Worm (Caenorhabditis elegans) whole organism, early embryonic: ENCODE measurements around the gene F38A5.22.
"Not testable (repeated sequence)": the region's sequence is repeated elsewhere in the genome, so short reads cannot be mapped to it uniquely, and the experiment has no call there.

Source experiments
- B0310.2 ChIP-seq: sonication (generic microtip); optimal IDR thresholded peaks from 2 replicates; lab custom pipeline; 2016; ENCODE audit warnings: mild to moderate bottlenecking, missing genetic modification characterization, missing compliant biosample characterization
- F13C5.2 ChIP-seq: sonication (generic microtip); optimal IDR thresholded peaks from 2 replicates; lab custom pipeline; 2017; ENCODE audit warnings: mild to moderate bottlenecking, missing genetic modification characterization, inconsistent platforms, missing compliant biosample characterization
- aly-1 ChIP-seq: sonication (generic microtip); optimal IDR thresholded peaks from 2 replicates; lab custom pipeline; 2016; ENCODE audit warnings: missing genetic modification characterization, missing compliant biosample characterization
- ama-1 ChIP-seq: fragments of 150-350 bp; optimal IDR thresholded peaks from 2 replicates; lab custom pipeline; 2014
- ceh-13 ChIP-seq: fragments of 200-800 bp; sonication (Bioruptor generic); optimal IDR thresholded peaks from 2 replicates; lab custom pipeline; 2018; ENCODE audit warnings: mild to moderate bottlenecking, missing genetic modification characterization, missing compliant biosample characterization
- ceh-36 ChIP-seq: sonication (generic microtip); optimal IDR thresholded peaks from 2 replicates; lab custom pipeline; 2016; ENCODE audit warnings: missing genetic modification characterization, inconsistent platforms, missing compliant biosample characterization
- ets-7 ChIP-seq: sonication (generic microtip); optimal IDR thresholded peaks from 2 replicates; lab custom pipeline; 2016; ENCODE audit warnings: missing genotype, missing genetic modification characterization, missing compliant biosample characterization
- flt-1 ChIP-seq: fragments of 200-800 bp; sonication (Bioruptor generic); IDR thresholded peaks from 2 replicates; pipeline ENCODE4 v1.3.6; 2022; ENCODE audit warnings: missing genetic modification characterization, missing compliant biosample characterization
- hmbx-1 ChIP-seq: sonication (generic microtip); optimal IDR thresholded peaks from 2 replicates; lab custom pipeline; 2016; ENCODE audit warnings: mild to moderate bottlenecking, missing genetic modification characterization, missing compliant biosample characterization
- hmg-4 ChIP-seq: fragments of 200-800 bp; sonication (Bioruptor generic); optimal IDR thresholded peaks from 2 replicates; lab custom pipeline; 2018; ENCODE audit warnings: mild to moderate bottlenecking, missing genetic modification characterization, missing compliant biosample characterization
- hnd-1 ChIP-seq: sonication (generic microtip); optimal IDR thresholded peaks from 2 replicates; lab custom pipeline; 2016; ENCODE audit warnings: missing genetic modification characterization, missing compliant biosample characterization
- pes-1 ChIP-seq: fragments of 200-800 bp; sonication (Bioruptor generic); IDR thresholded peaks from 2 replicates; pipeline ENCODE4 v1.3.6; 2022; ENCODE audit warnings: missing genetic modification reagents, missing genetic modification characterization, missing compliant biosample characterization
- scrt-1 ChIP-seq: fragments of 200-800 bp; sonication (Bioruptor generic); IDR thresholded peaks from 2 replicates; pipeline ENCODE4 v1.3.6; 2022; ENCODE audit warnings: missing genetic modification characterization, missing compliant biosample characterization
- sea-1 ChIP-seq: fragments of 200-800 bp; sonication (Bioruptor generic); conservative IDR thresholded peaks from 2 replicates; pipeline ENCODE4 v1.3.6; 2022; ENCODE audit warnings: missing genetic modification characterization, missing compliant biosample characterization
- tbx-11 ChIP-seq: fragments of 200-800 bp; sonication (Bioruptor generic); IDR thresholded peaks from 2 replicates; pipeline ENCODE4 v1.3.6; 2022; ENCODE audit warnings: missing genetic modification characterization, missing compliant biosample characterization
- tbx-37 ChIP-seq: fragments of 200-800 bp; sonication (Bioruptor generic); conservative IDR thresholded peaks from 2 replicates; pipeline ENCODE4 v1.3.6; 2022; ENCODE audit warnings: missing genetic modification reagents, missing genetic modification characterization, missing compliant biosample characterization
- tra-4 ChIP-seq: sonication (generic microtip); optimal IDR thresholded peaks from 2 replicates; lab custom pipeline; 2017; ENCODE audit warnings: missing genetic modification characterization, missing compliant biosample characterization

The F38A5.22 gene

DNA sequence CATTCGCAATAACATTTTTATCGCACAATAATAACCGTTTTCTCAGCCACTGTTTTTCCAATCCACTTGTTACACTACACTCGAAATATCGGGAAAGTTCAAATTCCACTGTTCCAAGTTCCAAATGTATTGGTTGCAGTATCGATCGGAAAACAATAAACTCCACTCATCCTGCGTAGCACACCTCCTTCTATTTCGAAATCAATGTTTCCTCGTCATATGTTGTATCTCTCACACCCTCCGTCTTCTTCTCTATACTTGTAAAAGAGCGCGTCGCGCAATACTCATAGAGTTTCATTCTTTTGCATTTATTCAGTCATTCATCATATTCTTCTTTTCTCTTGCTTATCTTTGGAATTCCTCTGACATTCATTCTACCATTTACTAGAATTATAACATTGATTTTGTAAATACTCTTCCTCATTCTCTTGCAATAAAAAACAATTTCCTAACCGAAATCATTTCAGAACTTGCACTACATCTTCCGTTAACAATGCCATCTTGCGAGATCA lies 5.5 kb upstream of the F38A5.22 start, which contains the start of gene sup-36:
TSS of gene sup-36 (plus strand) at position 462 of the 512 bp plus-strand sequence.
- TF ChIP-seq hmbx-1 (tag; lab: Kevin White, UChicago), result no peak
- TF ChIP-seq hmg-4 (GFP tag; lab: Kevin White, UChicago), result no peak
- no peak for TF ChIP-seq aly-1 (tag; lab: Kevin White, UChicago)
- no peak for TF ChIP-seq tra-4 (tag; lab: Kevin White, UChicago)
- TF ChIP-seq hnd-1, result no peak
- no peak for TF ChIP-seq B0310.2 (tag; lab: Kevin White, UChicago)
- no peak for TF ChIP-seq ceh-13 (GFP tag; lab: Kevin White, UChicago)
- TF ChIP-seq ama-1 (lab: Kevin White, UChicago), result no peak
- no peak for TF ChIP-seq flt-1 (GFP tag; lab: Robert Waterston, UW)
- TF ChIP-seq pes-1, result no peak
- TF ChIP-seq F13C5.2, result no peak
- TF ChIP-seq sea-1 (GFP tag; lab: Robert Waterston, UW), result no peak
- no peak for TF ChIP-seq ceh-36
- no peak for TF ChIP-seq tbx-11 (GFP tag; lab: Robert Waterston, UW)
- TF ChIP-seq scrt-1, result no peak
- TF ChIP-seq ets-7 (tag; lab: Kevin White, UChicago), result no peak
- no peak for TF ChIP-seq tbx-37

ce11 chrIV:6599447-6599846 lies 3.7 kb upstream of the F38A5.22 start, which contains the start of gene F38A5.8:
TSS of gene F38A5.8 (plus strand) at chrIV:6599747.
- no peak for TF ChIP-seq tra-4 (tag; lab: Kevin White, UChicago)
- TF ChIP-seq ama-1 (lab: Kevin White, UChicago), result no peak
- TF ChIP-seq hmg-4 (GFP tag; lab: Kevin White, UChicago), result no peak
- no peak for TF ChIP-seq ceh-36
- TF ChIP-seq ets-7 (tag; lab: Kevin White, UChicago), result no peak
- no peak for TF ChIP-seq flt-1 (GFP tag; lab: Robert Waterston, UW)
- no peak for TF ChIP-seq tbx-37
- no peak for TF ChIP-seq ceh-13 (GFP tag; lab: Kevin White, UChicago)
- no peak for TF ChIP-seq tbx-11 (GFP tag; lab: Robert Waterston, UW)
- TF ChIP-seq scrt-1, result no peak
- TF ChIP-seq aly-1 (tag; lab: Kevin White, UChicago), result no peak
- no peak for TF ChIP-seq hmbx-1 (tag; lab: Kevin White, UChicago)
- no peak for TF ChIP-seq hnd-1
- TF ChIP-seq F13C5.2, result no peak
- no peak for TF ChIP-seq sea-1 (GFP tag; lab: Robert Waterston, UW)
- no peak for TF ChIP-seq pes-1
- TF ChIP-seq B0310.2 (tag; lab: Kevin White, UChicago), result no peak

ce11 chrIV:6598740-6599139 lies 3.0 kb upstream of the F38A5.22 start, which contains the start of gene nspb-5:
TSS of gene nspb-5 (plus strand) at chrIV:6599040.
- TF ChIP-seq tbx-11 (GFP tag; lab: Robert Waterston, UW); hmbx-1 (tag; lab: Kevin White, UChicago); ets-7 (tag; lab: Kevin White, UChicago): not testable (repeated sequence)

ce11 chrIV:6597918-6598317 lies 2.2 kb upstream of the F38A5.22 start, which contains the start of gene nspb-4:
TSS of gene nspb-4 (plus strand) at chrIV:6598218.
- TF ChIP-seq scrt-1; hmg-4 (GFP tag; lab: Kevin White, UChicago); aly-1 (tag; lab: Kevin White, UChicago): not testable (repeated sequence)

DNA sequence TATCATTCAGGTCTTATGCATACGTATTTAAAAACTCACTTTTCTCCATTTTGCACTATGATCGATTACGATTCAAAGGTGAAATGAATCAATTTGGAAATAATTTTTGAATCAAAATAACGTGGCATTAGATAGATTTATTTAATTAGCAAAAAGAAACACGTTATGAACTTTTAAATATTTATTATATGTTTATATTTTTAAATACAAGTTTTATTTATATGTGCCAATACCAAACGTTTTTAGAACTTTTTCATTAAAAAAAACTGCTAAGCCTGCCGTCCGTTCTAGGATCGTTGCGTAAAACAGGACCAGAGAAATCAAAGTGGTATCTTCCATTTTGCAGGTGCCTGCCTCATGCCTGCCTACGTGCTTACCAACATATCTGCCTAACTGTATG lies 1.6 kb upstream of the F38A5.22 start, which contains the start of gene F38A5.6:
TSS of gene F38A5.6 (minus strand) at position 101 of the 400 bp plus-strand sequence.
- no peak for TF ChIP-seq tra-4 (tag; lab: Kevin White, UChicago)
- TF ChIP-seq F13C5.2, result no peak
- no peak for TF ChIP-seq ceh-36
- no peak for TF ChIP-seq tbx-11 (GFP tag; lab: Robert Waterston, UW)
- no peak for TF ChIP-seq pes-1
- TF ChIP-seq ceh-13 (GFP tag; lab: Kevin White, UChicago), result no peak
- TF ChIP-seq ets-7 (tag; lab: Kevin White, UChicago), result no peak
- TF ChIP-seq B0310.2 (tag; lab: Kevin White, UChicago), result no peak
- no peak for TF ChIP-seq aly-1 (tag; lab: Kevin White, UChicago)
- TF ChIP-seq hmg-4 (GFP tag; lab: Kevin White, UChicago), result no peak
- no peak for TF ChIP-seq hnd-1
- TF ChIP-seq sea-1 (GFP tag; lab: Robert Waterston, UW), result no peak
- no peak for TF ChIP-seq tbx-37
- TF ChIP-seq ama-1 (lab: Kevin White, UChicago), result no peak
- no peak for TF ChIP-seq scrt-1
- TF ChIP-seq flt-1 (GFP tag; lab: Robert Waterston, UW), result no peak

ce11 chrIV:6594871-6595270 lies 869 bp downstream of the F38A5.22 start, which contains the start of gene nspb-3:
TSS of gene nspb-3 (minus strand) at chrIV:6594971.
- not testable (repeated sequence) for TF ChIP-seq hmg-4 (GFP tag; lab: Kevin White, UChicago); sea-1 (GFP tag; lab: Robert Waterston, UW); B0310.2 (tag; lab: Kevin White, UChicago)

ce11 chrIV:6591010-6591746 lies 4.6 kb downstream of the F38A5.22 start, which contains the start of the genes nspb-1 and nspb-2:
TSS of gene nspb-1 (minus strand) at chrIV:6591110.
TSS of gene nspb-2 (plus strand) at chrIV:6591696.
- not testable (repeated sequence) for TF ChIP-seq ama-1 (lab: Kevin White, UChicago); scrt-1; tbx-37
